Worm (Caenorhabditis elegans) whole organism, L1 larva: ENCODE measurements around the gene clec-173.

Source experiments
- dsc-1 ChIP-seq: sonication (generic microtip); optimal IDR thresholded peaks from 2 replicates; lab custom pipeline; 2016; ENCODE audit warnings: mild to moderate bottlenecking, missing genetic modification characterization, missing compliant biosample characterization
- efl-1 ChIP-seq, 4 experiments: fragments of 150-350 bp; optimal IDR thresholded peaks in 3 of 4; peaks in 1 of 4; 1 replicate in 1 of 4; 2 replicates in 3 of 4; lab custom pipeline; 2014; ENCODE audit warnings: missing biosample characterization in 2 of 4, missing genetic modification characterization in 2 of 4, missing genetic modification reagents in 2 of 4
- elt-2 ChIP-seq: sonication (generic microtip); optimal IDR thresholded peaks from 2 replicates; lab custom pipeline; 2016; ENCODE audit warnings: missing genetic modification characterization, mild to moderate bottlenecking, inconsistent platforms, missing compliant biosample characterization, missing genetic modification reagents
- fos-1 ChIP-seq: fragments of 150-350 bp; optimal IDR thresholded peaks from 2 replicates; lab custom pipeline; 2014; ENCODE audit warnings: missing biosample characterization, missing genetic modification characterization
- grh-1 ChIP-seq: fragments of 200-800 bp; sonication (Bioruptor generic); IDR thresholded peaks from 2 replicates; pipeline ENCODE4 v1.3.6; 2022; ENCODE audit warnings: missing genetic modification reagents, missing genetic modification characterization, missing compliant biosample characterization
- lin-13 ChIP-seq: fragments of 150-350 bp; optimal IDR thresholded peaks from 2 replicates; lab custom pipeline; 2014; ENCODE audit warnings: missing biosample characterization, missing genetic modification reagents, missing genetic modification characterization
- lsy-2 ChIP-seq, 2 experiments: fragments of 150-350 bp; optimal IDR thresholded peaks; 2 replicates each; lab custom pipeline; 2014; ENCODE audit warnings: missing biosample characterization in 2 of 2, missing genetic modification characterization in 2 of 2
- mab-9 ChIP-seq: fragments of 200-800 bp; sonication (Bioruptor generic); IDR thresholded peaks from 2 replicates; pipeline ENCODE4 v1.3.6; 2022; ENCODE audit warnings: missing genetic modification reagents, missing genetic modification characterization, missing compliant biosample characterization
- nhr-76 ChIP-seq: sonication (generic microtip); optimal IDR thresholded peaks from 2 replicates; lab custom pipeline; 2017; ENCODE audit warnings: missing biosample characterization, missing genetic modification characterization
- unc-62 ChIP-seq: fragments of 150-350 bp; optimal IDR thresholded peaks from 2 replicates; lab custom pipeline; 2014; ENCODE audit warnings: missing biosample characterization, missing genetic modification reagents, missing genetic modification characterization
- ztf-11 ChIP-seq, 2 experiments: sonication (generic microtip); optimal IDR thresholded peaks; 2 replicates each; lab custom pipeline; 2016 to 2017; ENCODE audit warnings: missing genetic modification characterization in 2 of 2, missing biosample characterization in 1 of 2, missing compliant biosample characterization in 1 of 2

DNA sequence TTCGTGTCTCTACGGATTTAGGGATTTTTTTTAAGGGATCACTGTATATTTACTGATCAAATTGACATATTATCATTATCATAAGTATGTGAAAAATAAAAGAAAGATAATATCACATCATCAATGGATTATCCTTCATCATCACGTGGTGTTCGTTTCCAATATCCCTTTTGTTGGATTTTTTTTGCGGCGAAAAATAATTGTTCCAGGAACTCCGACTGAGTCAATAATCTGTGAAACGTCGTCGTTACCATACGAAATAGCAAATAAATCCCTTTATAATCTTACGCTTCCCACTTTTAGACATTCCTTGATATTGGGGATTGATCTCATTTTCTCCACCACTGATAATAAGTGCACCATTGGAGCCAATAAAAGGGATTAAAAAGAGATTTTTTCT is 17.5 kb downstream of the clec-173 start:
- TF ChIP-seq efl-1 (optimal IDR thresholded peaks at IDR 0.05; lab: Kevin White, UChicago), result no peak
- TF ChIP-seq efl-1 (GFP tag; optimal IDR thresholded peaks at IDR 0.05 in 1 of 2; lab: Kevin White, UChicago), result no peak
- no peak for TF ChIP-seq lsy-2 (tag; optimal IDR thresholded peaks at IDR 0.05; lab: Kevin White, UChicago)
- no peak for TF ChIP-seq grh-1
- TF ChIP-seq lin-13 (GFP tag; lab: Kevin White, UChicago), result no peak
- peak; percentile 99 for TF ChIP-seq dsc-1
- TF ChIP-seq elt-2, result no peak
- TF ChIP-seq mab-9 (GFP tag; lab: Robert Waterston, UW), result no peak
- TF ChIP-seq ztf-11 (tag; optimal IDR thresholded peaks at IDR 0.05; lab: Kevin White, UChicago), result no peak
- TF ChIP-seq unc-62, result no peak
- TF ChIP-seq nhr-76 (tag; lab: Kevin White, UChicago), result no peak
- TF ChIP-seq fos-1, result no peak
